Worm (Caenorhabditis elegans): Measurements from ENCODE around the gene mrps-7.
"Not testable (repeated sequence)": the region's sequence is repeated elsewhere in the genome, so short reads cannot be mapped to it uniquely, and the experiment has no call there.

DNA sequence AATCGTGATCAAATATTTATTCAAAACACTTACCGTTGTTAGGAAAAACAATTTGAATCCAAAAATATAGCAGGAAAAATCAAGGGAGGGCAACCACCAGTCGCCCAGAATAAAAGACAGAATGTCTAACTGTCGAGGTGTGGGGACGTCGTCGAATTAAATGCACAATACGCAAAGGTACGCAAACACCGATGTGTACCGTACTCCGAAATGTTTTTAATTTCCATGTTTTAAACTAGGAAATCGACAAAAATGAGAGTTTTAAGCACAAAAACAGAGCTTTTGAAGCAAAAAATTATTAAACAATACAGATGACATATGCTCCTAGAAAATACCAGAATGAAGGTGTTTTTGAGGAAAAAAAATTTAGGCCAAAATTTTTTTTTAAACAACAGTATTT lies 6.9 kb upstream of the mrps-7 start, which contains the start of gene Y57G11C.51:
- TF ChIP-seq him-1, dao-5, W03F9.2 (tag; optimal IDR thresholded peaks at IDR 0.05): not testable (repeated sequence)

All from whole organism, L4/young adult.